Fruit fly (Drosophila melanogaster): ENCODE data around the gene CG7377.

The CG7377 gene

DNA sequence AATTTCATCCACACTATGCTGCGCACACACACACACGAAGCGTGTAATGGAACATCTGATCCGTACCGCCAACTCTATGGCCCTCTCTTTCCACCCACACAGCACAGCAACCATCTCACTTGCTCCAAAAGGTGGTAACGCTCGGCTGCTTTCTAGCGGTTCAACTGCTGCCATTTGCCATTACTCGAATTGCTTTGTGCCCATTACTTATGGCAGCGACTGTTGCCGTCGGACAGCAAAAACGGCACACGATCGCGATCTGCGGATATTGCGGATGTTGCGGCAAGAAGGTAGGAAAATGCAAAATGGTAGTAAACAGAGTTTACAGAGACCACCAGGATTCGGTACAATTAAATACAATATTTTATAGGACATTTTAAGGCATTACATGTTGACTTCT, 34.7 kb upstream of the CG7377 start:
- TF ChIP-seq fd96Ca (GFP tag; IDR thresholded peaks at IDR 0.05) (no peak), Snoo (tag; optimal IDR thresholded peaks at IDR 0.05) (no peak), CG13204 (GFP tag; optimal IDR thresholded peaks at IDR 0.05) (no peak), CG12605 (GFP tag; IDR thresholded peaks at IDR 0.05) (no peak), CG4496 (GFP tag; IDR thresholded peaks at IDR 0.05) (no peak), EcR (GFP tag; optimal IDR thresholded peaks at IDR 0.05) (no peak), CG15710 (tag; optimal IDR thresholded peaks at IDR 0.05) (no peak), D1 (tag; optimal IDR thresholded peaks at IDR 0.05) (no peak), CG34367 (tag; optimal IDR thresholded peaks at IDR 0.05) (no peak), gl (tag; optimal IDR thresholded peaks at IDR 0.05) (no peak), CG17806 (tag; optimal IDR thresholded peaks at IDR 0.05) (no peak), Pif1B (GFP tag; optimal IDR thresholded peaks at IDR 0.05) (no peak), CG10348 (GFP tag; IDR thresholded peaks at IDR 0.05) (no peak), CG9948 (tag; optimal IDR thresholded peaks at IDR 0.05) (no peak), Ets98B (GFP tag; IDR thresholded peaks at IDR 0.05) (no peak; the same call in 1 of the 2 replicates), CG32121 (GFP tag; IDR thresholded peaks at IDR 0.05) (no peak)

DNA sequence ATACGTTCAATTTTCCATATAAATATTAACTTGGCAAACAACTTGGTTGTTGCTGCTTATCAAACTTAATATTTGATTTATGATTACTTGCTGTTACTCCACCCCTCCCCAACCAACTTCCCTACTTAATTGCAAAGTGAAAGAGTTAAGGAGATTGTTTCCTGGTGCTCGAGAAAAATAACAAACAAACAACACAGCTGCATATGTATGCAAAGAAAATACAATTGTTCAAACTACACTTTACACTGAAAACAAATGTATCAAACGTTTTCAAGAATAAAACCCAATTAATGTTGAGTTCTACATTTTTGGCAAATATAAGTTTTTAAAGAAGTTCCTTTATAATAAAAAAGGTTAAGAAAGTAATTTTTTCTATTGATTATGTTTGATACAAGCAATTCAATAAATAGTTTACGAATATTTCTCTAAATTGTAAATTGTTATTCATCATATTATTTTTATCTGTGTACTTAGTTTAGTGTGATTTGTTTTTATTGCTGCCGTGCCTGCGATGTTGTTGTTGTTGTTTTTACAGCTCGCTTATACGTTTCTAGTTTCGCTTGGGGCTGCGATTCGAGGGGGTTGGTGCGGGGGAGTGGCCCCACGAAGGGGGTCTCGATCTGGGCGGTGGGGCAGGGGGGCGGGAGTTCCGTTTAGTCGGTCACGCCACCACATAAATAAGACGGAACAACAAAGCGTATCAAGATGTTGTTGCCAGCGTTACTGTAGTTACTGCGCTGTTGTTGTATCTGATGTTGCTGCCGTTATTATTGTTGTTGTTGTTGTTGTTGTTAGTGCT, 33.6 kb upstream of the CG7377 start:
- peak; percentile 28 for TF ChIP-seq CG34367 (tag; optimal IDR thresholded peaks at IDR 0.05)
- no peak for TF ChIP-seq Snoo (tag; optimal IDR thresholded peaks at IDR 0.05)
- TF ChIP-seq CG12605 (GFP tag; IDR thresholded peaks at IDR 0.05): peak; percentile 47; the same call in 1 of the 2 replicates
- peak; percentile 55 for TF ChIP-seq CG13204 (GFP tag; optimal IDR thresholded peaks at IDR 0.05)
- TF ChIP-seq CG10348 (GFP tag; IDR thresholded peaks at IDR 0.05): no peak
- peak; percentile 82 for TF ChIP-seq CG8301 (tag; optimal IDR thresholded peaks at IDR 0.05)
- peak; percentile 28; the same call in 1 of the 2 replicates for TF ChIP-seq Ets98B (GFP tag; IDR thresholded peaks at IDR 0.05)
- peak; percentile 71 for TF ChIP-seq CG14655 (GFP tag; optimal IDR thresholded peaks at IDR 0.05)
- peak; percentile 75 for TF ChIP-seq CG32121 (GFP tag; IDR thresholded peaks at IDR 0.05)
- peak; percentile 17 for TF ChIP-seq D1 (tag; optimal IDR thresholded peaks at IDR 0.05)
- TF ChIP-seq CG15710 (tag; optimal IDR thresholded peaks at IDR 0.05): peak; percentile 54
- peak; percentile 62 for TF ChIP-seq gl (tag; optimal IDR thresholded peaks at IDR 0.05)
- peak; percentile 69; the same call in 1 of the 3 replicates for TF ChIP-seq fd96Ca (GFP tag; IDR thresholded peaks at IDR 0.05)
- peak; percentile 75 for TF ChIP-seq CG8159 (tag; optimal IDR thresholded peaks at IDR 0.05)
- no peak for TF ChIP-seq rn (GFP tag; IDR thresholded peaks at IDR 0.05)
- TF ChIP-seq EcR (GFP tag; optimal IDR thresholded peaks at IDR 0.05): peak; percentile 9
- no peak for TF ChIP-seq Pif1A (GFP tag; optimal IDR thresholded peaks at IDR 0.05)
- no peak for TF ChIP-seq Pif1B (GFP tag; optimal IDR thresholded peaks at IDR 0.05)
- peak; percentile 73 for TF ChIP-seq CG9948 (tag; optimal IDR thresholded peaks at IDR 0.05)
- TF ChIP-seq CG4496 (GFP tag; IDR thresholded peaks at IDR 0.05): peak; percentile 48; the same call in 1 of the 3 replicates
- peak; percentile 66 for TF ChIP-seq CG17806 (tag; optimal IDR thresholded peaks at IDR 0.05)

DNA sequence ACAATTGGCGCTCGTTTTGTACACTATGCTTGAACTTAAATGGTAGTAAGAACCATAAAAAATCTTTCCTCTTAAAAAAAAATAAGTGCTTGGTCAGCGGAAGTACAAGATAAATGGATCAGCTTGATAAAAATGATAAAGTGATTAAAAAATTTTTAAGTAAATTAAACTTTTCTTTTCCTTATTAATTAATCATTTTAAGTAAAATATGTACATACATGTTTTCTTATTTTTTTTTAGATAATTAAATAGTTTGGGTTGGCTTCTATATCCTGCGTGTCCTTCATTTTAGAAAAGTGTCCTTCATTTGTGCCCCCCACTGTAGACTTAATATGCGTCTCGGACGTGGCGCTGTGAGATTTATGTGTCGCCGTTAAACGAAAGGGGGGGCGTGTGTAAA, 32.9 kb upstream of the CG7377 start:
- TF ChIP-seq CG9948 (tag; optimal IDR thresholded peaks at IDR 0.05): peak; percentile 8
- TF ChIP-seq D1 (tag; optimal IDR thresholded peaks at IDR 0.05): no peak

DNA sequence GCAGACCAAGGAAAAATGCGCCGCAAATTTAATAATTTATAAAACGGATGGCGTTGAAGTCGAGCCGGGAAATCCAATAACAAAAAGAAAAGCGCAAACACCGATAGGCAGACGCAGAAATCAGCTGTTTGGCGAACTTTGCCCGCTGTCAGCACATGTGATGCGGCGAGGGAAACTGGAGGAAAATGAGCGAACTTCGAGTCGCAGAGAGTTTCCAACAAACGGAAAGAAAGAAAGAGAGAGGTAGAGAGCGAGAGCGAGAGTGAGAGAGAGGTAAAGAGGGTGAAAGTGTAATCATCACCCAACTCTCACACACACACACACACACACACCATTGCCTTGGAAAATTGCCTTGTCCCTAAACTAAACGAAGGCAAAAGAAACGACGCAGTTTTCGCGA, 32.3 kb upstream of the CG7377 start:
- peak; percentile 78 for TF ChIP-seq fd96Ca (GFP tag; IDR thresholded peaks at IDR 0.05)
- TF ChIP-seq Snoo (tag; optimal IDR thresholded peaks at IDR 0.05): no peak
- TF ChIP-seq CG9948 (tag; optimal IDR thresholded peaks at IDR 0.05): peak; percentile 9
- peak; percentile 77 for TF ChIP-seq CG14655 (GFP tag; optimal IDR thresholded peaks at IDR 0.05)
- no peak for TF ChIP-seq CG15710 (tag; optimal IDR thresholded peaks at IDR 0.05)
- TF ChIP-seq CG8301 (tag; optimal IDR thresholded peaks at IDR 0.05): peak; percentile 73
- peak; percentile 74 for TF ChIP-seq CG4496 (GFP tag; IDR thresholded peaks at IDR 0.05)
- TF ChIP-seq CG34367 (tag; optimal IDR thresholded peaks at IDR 0.05): peak; percentile 33
- TF ChIP-seq rn (GFP tag; IDR thresholded peaks at IDR 0.05): no peak
- TF ChIP-seq CG8159 (tag; optimal IDR thresholded peaks at IDR 0.05): peak; percentile 9
- TF ChIP-seq CG13204 (GFP tag; optimal IDR thresholded peaks at IDR 0.05): peak; percentile 73
- TF ChIP-seq D1 (tag; optimal IDR thresholded peaks at IDR 0.05): no peak
- TF ChIP-seq Ets98B (GFP tag; IDR thresholded peaks at IDR 0.05): peak; percentile 76
- TF ChIP-seq CG12605 (GFP tag; IDR thresholded peaks at IDR 0.05): peak; percentile 84
- peak; percentile 89 for TF ChIP-seq gl (tag; optimal IDR thresholded peaks at IDR 0.05)
- TF ChIP-seq CG10348 (GFP tag; IDR thresholded peaks at IDR 0.05): no peak
- TF ChIP-seq Pif1B (GFP tag; optimal IDR thresholded peaks at IDR 0.05): peak; percentile 6
- TF ChIP-seq EcR (GFP tag; optimal IDR thresholded peaks at IDR 0.05): peak; percentile 6
- peak; percentile 26; the same call in 1 of the 2 replicates for TF ChIP-seq CG32121 (GFP tag; IDR thresholded peaks at IDR 0.05)
- TF ChIP-seq Pif1A (GFP tag; optimal IDR thresholded peaks at IDR 0.05): peak; percentile 50
- TF ChIP-seq CG17806 (tag; optimal IDR thresholded peaks at IDR 0.05): peak; percentile 21

DNA sequence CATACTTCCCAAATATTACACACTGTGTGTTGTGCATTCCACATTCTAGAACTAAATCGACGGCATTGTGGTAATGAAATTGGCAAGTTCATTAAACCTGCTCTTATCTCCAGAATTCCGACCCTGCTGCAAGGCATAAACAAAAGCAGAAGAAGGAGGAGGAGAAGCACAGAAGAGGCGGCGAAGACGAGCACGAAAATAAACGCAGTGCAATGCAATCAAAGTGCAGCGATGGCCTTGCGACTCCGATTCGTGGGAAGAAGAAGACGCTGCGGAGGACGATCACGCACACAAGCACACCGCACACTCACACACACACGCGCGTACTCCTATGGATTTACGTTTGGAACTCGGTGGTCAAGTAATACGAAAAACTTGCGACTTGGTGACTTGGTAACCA, 28.6 kb upstream of the CG7377 start:
- TF ChIP-seq Ets98B (GFP tag; IDR thresholded peaks at IDR 0.05) (no peak), CG34367 (tag; optimal IDR thresholded peaks at IDR 0.05) (no peak), CG10348 (GFP tag; IDR thresholded peaks at IDR 0.05) (no peak), gl (tag; optimal IDR thresholded peaks at IDR 0.05) (no peak), CG32121 (GFP tag; IDR thresholded peaks at IDR 0.05) (no peak), CG13204 (GFP tag; optimal IDR thresholded peaks at IDR 0.05) (peak; percentile 60), fd96Ca (GFP tag; IDR thresholded peaks at IDR 0.05) (no peak), CG8159 (tag; optimal IDR thresholded peaks at IDR 0.05) (no peak), CG14655 (GFP tag; optimal IDR thresholded peaks at IDR 0.05) (no peak), Snoo (tag; optimal IDR thresholded peaks at IDR 0.05) (no peak), CG15710 (tag; optimal IDR thresholded peaks at IDR 0.05) (no peak), CG9948 (tag; optimal IDR thresholded peaks at IDR 0.05) (no peak), CG12605 (GFP tag; IDR thresholded peaks at IDR 0.05) (no peak), Pif1B (GFP tag; optimal IDR thresholded peaks at IDR 0.05) (no peak), CG17806 (tag; optimal IDR thresholded peaks at IDR 0.05) (no peak), CG8301 (tag; optimal IDR thresholded peaks at IDR 0.05) (no peak), EcR (GFP tag; optimal IDR thresholded peaks at IDR 0.05) (peak; percentile 97), Pif1A (GFP tag; optimal IDR thresholded peaks at IDR 0.05) (no peak), rn (GFP tag; IDR thresholded peaks at IDR 0.05) (no peak), CG4496 (GFP tag; IDR thresholded peaks at IDR 0.05) (0 out of 3 replicates have a peak, but pooled peaks have one; percentile 9)

All from whole organism, pupa.